Worm (Caenorhabditis elegans): ENCODE results near the gene Y54G2A.48.

- TF ChIP-seq ama-1 (optimal IDR thresholded peaks at IDR 0.05) (no peak), ama-1 (GFP tag; optimal IDR thresholded peaks at IDR 0.05) (no peak), Y53F4B.3 (GFP tag; IDR thresholded peaks at IDR 0.05) (no peak), gei-17 (GFP tag; optimal IDR thresholded peaks at IDR 0.05) (no peak), let-607 (tag; optimal IDR thresholded peaks at IDR 0.05) (no peak), F22D6.2 (tag; optimal IDR thresholded peaks at IDR 0.05) (no peak), sea-2 (GFP tag; IDR thresholded peaks at IDR 0.05) (no peak), ceh-91 (GFP tag; IDR thresholded peaks at IDR 0.05) (no peak), madf-3 (GFP tag; IDR thresholded peaks at IDR 0.05) (no peak), nhr-120 (GFP tag; IDR thresholded peaks at IDR 0.05) (no peak)
These were observed 28.8 kb downstream of the Y54G2A.48 start, which contains the start of gene Y54G2A.32 for ce11 chrIV:2803652-2804051.
